Fruit fly (Drosophila melanogaster) whole organism, embryonic: Measurements from ENCODE around the gene mirr.

Source experiments
- CG8089 ChIP-seq: fragments of 200-800 bp; sonication (Bioruptor generic); optimal IDR thresholded peaks from 3 replicates; lab custom pipeline; 2016; ENCODE audit warnings: missing biosample characterization, missing genetic modification characterization
- Dad ChIP-seq: fragments of 200-800 bp; sonication (Bioruptor generic); optimal IDR thresholded peaks from 3 replicates; lab custom pipeline; 2016; ENCODE audit warnings: missing biosample characterization, missing genetic modification characterization

dm6 chr3L:12732742-12733141 lies 39.3 kb downstream of the mirr start:
- TF ChIP-seq Dad (no peak), CG8089 (GFP tag; lab: Kevin White, UChicago) (no peak)
